Worm (Caenorhabditis elegans): ENCODE results near the gene F56F10.1.

DNA sequence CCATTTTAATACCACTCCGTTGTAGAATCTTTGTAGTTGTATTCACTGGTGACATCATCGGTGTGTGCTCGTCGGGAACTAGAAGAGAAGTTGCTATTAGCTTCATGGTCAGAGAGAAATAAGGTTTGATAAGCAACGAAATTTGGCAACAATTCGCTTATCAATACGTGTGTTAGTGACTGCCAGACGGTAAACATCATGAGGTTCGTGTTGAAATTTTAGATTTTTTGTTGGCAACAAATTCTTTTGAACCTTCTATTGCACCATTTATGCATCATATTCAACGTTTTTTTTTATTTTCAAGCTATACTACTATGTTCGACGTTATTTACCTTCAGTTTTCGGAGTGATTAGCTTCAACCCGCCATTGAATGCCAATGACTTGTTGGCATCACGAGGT, 48.7 kb upstream of the F56F10.1 start:
- TF ChIP-seq F13H6.1 (tag; optimal IDR thresholded peaks at IDR 0.05) (no peak), tbx-7 (tag; optimal IDR thresholded peaks at IDR 0.05) (no peak), gmeb-2 (tag; optimal IDR thresholded peaks at IDR 0.05) (no peak), pqm-1 (tag; optimal IDR thresholded peaks at IDR 0.05) (no peak), ama-1 (optimal IDR thresholded peaks at IDR 0.05) (no peak), zip-5 (tag; optimal IDR thresholded peaks at IDR 0.05) (no peak), elt-2 (tag; optimal IDR thresholded peaks at IDR 0.05) (no peak), sox-2 (GFP tag; IDR thresholded peaks at IDR 0.05) (no peak), C08G9.2 (tag; optimal IDR thresholded peaks at IDR 0.05) (no peak), sox-4 (tag; optimal IDR thresholded peaks at IDR 0.05) (no peak), ceh-6 (GFP tag; optimal IDR thresholded peaks at IDR 0.05) (no peak), sdc-2 (tag; optimal IDR thresholded peaks at IDR 0.05) (no peak)
